Worm (Caenorhabditis elegans): ENCODE results near the gene T03F7.6.

DNA sequence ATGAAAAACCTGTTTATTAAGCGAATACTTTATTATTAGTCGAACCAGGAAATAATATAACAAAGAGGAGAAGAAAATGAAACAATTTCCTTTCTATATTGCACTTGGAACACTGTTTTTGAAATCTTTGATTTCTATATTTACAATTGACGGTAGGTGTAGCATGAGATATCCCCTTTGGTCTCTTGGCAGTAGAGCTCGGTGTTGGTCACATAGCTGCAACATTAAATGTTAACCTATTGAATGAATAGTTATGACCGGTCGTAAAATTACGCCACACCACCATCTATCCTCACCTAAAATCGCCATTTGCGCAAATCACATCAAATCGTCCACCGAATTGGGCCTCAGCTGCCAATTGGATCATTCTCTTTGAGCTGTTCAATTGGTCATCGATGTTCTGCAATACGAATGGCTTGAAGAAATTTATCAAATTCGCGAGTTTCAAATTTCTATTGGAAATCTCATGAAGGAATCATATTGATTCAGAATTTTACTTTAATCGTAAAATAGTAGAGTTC is 50.4 kb downstream of the T03F7.6 start:
- TF ChIP-seq C17E4.6 (GFP tag; IDR thresholded peaks at IDR 0.05) (no peak), F37B4.10 (GFP tag; IDR thresholded peaks at IDR 0.05) (no peak), hmg-1.2 (GFP tag; IDR thresholded peaks at IDR 0.05) (no peak), repo-1 (tag; optimal IDR thresholded peaks at IDR 0.05) (no peak), Y67H2A.10 (GFP tag; conservative IDR thresholded peaks at IDR 0.05) (no peak), sea-2 (GFP tag; IDR thresholded peaks at IDR 0.05) (no peak)

Data from whole organism, young adult.